Worm (Caenorhabditis elegans) whole organism, L4 larva: ENCODE measurements around the gene meg-2.

Experiments used
- F26F4.8 ChIP-seq: fragments of 200-800 bp; sonication (Bioruptor generic); conservative IDR thresholded peaks from 2 replicates; pipeline ENCODE4 v1.3.6; 2022; ENCODE audit warnings: missing genetic modification characterization, missing compliant biosample characterization
- F49E8.2 ChIP-seq: sonication (generic microtip); optimal IDR thresholded peaks from 2 replicates; lab custom pipeline; 2016; ENCODE audit warnings: missing compliant biosample characterization, mild to moderate bottlenecking, missing genetic modification characterization, borderline replicate concordance
- R02D3.7 ChIP-seq: fragments of 150-350 bp; sonication (generic microtip); optimal IDR thresholded peaks from 3 replicates; lab custom pipeline; 2014; ENCODE audit warnings: missing biosample characterization, missing genetic modification characterization
- T26A8.4 ChIP-seq: fragments of 200-800 bp; sonication (Bioruptor generic); IDR thresholded peaks from 2 replicates; pipeline ENCODE4 v1.3.6; 2022; ENCODE audit warnings: missing genetic modification characterization, missing compliant biosample characterization
- Y48G9A.11 ChIP-seq: fragments of 200-800 bp; sonication (Bioruptor generic); IDR thresholded peaks from 2 replicates; pipeline ENCODE4 v1.3.6; 2022; ENCODE audit warnings: missing genetic modification reagents, missing genetic modification characterization, missing compliant biosample characterization
- Y5F2A.4 ChIP-seq: fragments of 200-800 bp; sonication (Bioruptor generic); optimal IDR thresholded peaks from 2 replicates; lab custom pipeline; 2018; ENCODE audit warnings: mild to moderate bottlenecking, missing genetic modification characterization, missing compliant biosample characterization
- ZK337.2 ChIP-seq: fragments of 200-800 bp; sonication (Bioruptor generic); IDR thresholded peaks from 2 replicates; pipeline ENCODE4 v1.3.6; 2022; ENCODE audit warnings: missing genetic modification reagents, missing genetic modification characterization, missing compliant biosample characterization
- aha-1 ChIP-seq: fragments of 150-350 bp; peaks from one replicate; lab custom pipeline; 2014; ENCODE audit warnings: missing biosample characterization, missing genetic modification characterization
- attf-4 ChIP-seq: sonication (generic microtip); optimal IDR thresholded peaks from 3 replicates; lab custom pipeline; 2017; ENCODE audit warnings: missing biosample characterization, missing genetic modification characterization
- ceh-20 ChIP-seq: fragments of 200-800 bp; sonication (Bioruptor generic); IDR thresholded peaks from 2 replicates; pipeline ENCODE4 v1.3.6; 2022; ENCODE audit warnings: missing genetic modification reagents, missing genetic modification characterization, missing compliant biosample characterization
- ceh-28 ChIP-seq: fragments of 150-350 bp; optimal IDR thresholded peaks from 2 replicates; lab custom pipeline; 2014; ENCODE audit warnings: missing biosample characterization, missing genetic modification reagents, missing genetic modification characterization
- ceh-32 ChIP-seq: sonication (generic microtip); optimal IDR thresholded peaks from 2 replicates; lab custom pipeline; 2016; ENCODE audit warnings: mild to moderate bottlenecking, missing genetic modification characterization, missing compliant biosample characterization; ENCODE audit not compliant: poor library complexity
- ceh-44 ChIP-seq: fragments of 200-800 bp; sonication (Bioruptor generic); IDR thresholded peaks from 2 replicates; pipeline ENCODE4 v1.3.6; 2022; ENCODE audit warnings: missing genetic modification reagents, missing genetic modification characterization, missing compliant biosample characterization
- ceh-62 ChIP-seq: sonication (generic microtip); optimal IDR thresholded peaks from 2 replicates; lab custom pipeline; 2017; ENCODE audit warnings: missing biosample characterization, missing genetic modification characterization
- daf-19 ChIP-seq: fragments of 200-800 bp; sonication (Bioruptor generic); conservative IDR thresholded peaks from 2 replicates; pipeline ENCODE4 v1.3.6; 2022; ENCODE audit warnings: missing genetic modification characterization, missing compliant biosample characterization
- daf-8 ChIP-seq: fragments of 200-800 bp; sonication (Bioruptor generic); IDR thresholded peaks from 2 replicates; pipeline ENCODE4 v1.3.6; 2022; ENCODE audit warnings: missing genetic modification characterization, missing compliant biosample characterization
- dmd-6 ChIP-seq: fragments of 200-800 bp; sonication (Bioruptor generic); IDR thresholded peaks from 2 replicates; pipeline ENCODE4 v1.3.6; 2022; ENCODE audit warnings: missing genetic modification reagents, missing genetic modification characterization, missing compliant biosample characterization
- dmd-8 ChIP-seq: fragments of 200-800 bp; sonication (Bioruptor generic); IDR thresholded peaks from 2 replicates; pipeline ENCODE4 v1.3.6; 2022; ENCODE audit warnings: missing genetic modification characterization, missing compliant biosample characterization
- dmd-9 ChIP-seq: fragments of 200-800 bp; sonication (Bioruptor generic); IDR thresholded peaks from 2 replicates; pipeline ENCODE4 v1.3.6; 2022; ENCODE audit warnings: missing genetic modification reagents, missing genetic modification characterization, missing compliant biosample characterization
- dpl-1 ChIP-seq: fragments of 150-350 bp; optimal IDR thresholded peaks from 2 replicates; lab custom pipeline; 2014; ENCODE audit warnings: missing biosample characterization, missing genetic modification reagents, missing genetic modification characterization
- egl-27 ChIP-seq: sonication (generic microtip); optimal IDR thresholded peaks from 3 replicates; lab custom pipeline; 2017; ENCODE audit warnings: missing biosample characterization, missing genetic modification reagents, missing genetic modification characterization
- egl-43 ChIP-seq: fragments of 200-800 bp; sonication (Bioruptor generic); IDR thresholded peaks from 2 replicates; pipeline ENCODE4 v1.3.6; 2022; ENCODE audit warnings: missing genetic modification reagents, missing genetic modification characterization, missing compliant biosample characterization
- fkh-10 ChIP-seq: fragments of 150-350 bp; optimal IDR thresholded peaks from 2 replicates; lab custom pipeline; 2014; ENCODE audit warnings: missing biosample characterization, missing genetic modification reagents, missing genetic modification characterization
- hlh-11 ChIP-seq: fragments of 200-800 bp; sonication (Bioruptor generic); optimal IDR thresholded peaks from 2 replicates; lab custom pipeline; 2018; ENCODE audit warnings: mild to moderate bottlenecking, missing genetic modification characterization, missing compliant biosample characterization
- hlh-30 ChIP-seq: sonication (generic microtip); optimal IDR thresholded peaks from 2 replicates; lab custom pipeline; 2017; ENCODE audit warnings: antibody characterized with exemption, mild to moderate bottlenecking, missing genetic modification characterization, missing compliant biosample characterization; ENCODE audit not compliant: insufficient read depth
- hmg-1.1 ChIP-seq: fragments of 200-800 bp; sonication (Bioruptor generic); IDR thresholded peaks from 2 replicates; pipeline ENCODE4 v1.3.6; 2022; ENCODE audit warnings: missing genetic modification reagents, missing genetic modification characterization, missing compliant biosample characterization
- lim-7 ChIP-seq: fragments of 200-800 bp; sonication (Bioruptor generic); IDR thresholded peaks from 2 replicates; pipeline ENCODE4 v1.3.6; 2022; ENCODE audit warnings: missing genetic modification characterization, missing compliant biosample characterization
- lin-38 ChIP-seq: fragments of 200-800 bp; sonication (Bioruptor generic); IDR thresholded peaks from 2 replicates; pipeline ENCODE4 v1.3.6; 2022; ENCODE audit warnings: missing genetic modification reagents, missing genetic modification characterization, missing compliant biosample characterization
- lin-39 ChIP-seq: fragments of 150-350 bp; optimal IDR thresholded peaks from 2 replicates; lab custom pipeline; 2014; ENCODE audit warnings: missing biosample characterization, missing genetic modification reagents, missing genetic modification characterization
- lir-3 ChIP-seq: sonication (generic microtip); optimal IDR thresholded peaks from 2 replicates; lab custom pipeline; 2016; ENCODE audit warnings: mild to moderate bottlenecking, missing genetic modification characterization, missing compliant biosample characterization
- lsy-2 ChIP-seq, 2 experiments: fragments of 150-350 bp in 1 of 2; sonication (generic microtip) in 1 of 2; optimal IDR thresholded peaks; 2 replicates each; lab custom pipeline; 2014 to 2017; ENCODE audit warnings: missing biosample characterization in 2 of 2, missing genetic modification characterization in 2 of 2
- madf-5 ChIP-seq, 2 experiments: fragments of 200-800 bp; sonication (Bioruptor generic); IDR thresholded peaks; 2 replicates each; pipeline ENCODE4 v1.3.6; 2022; ENCODE audit warnings: missing compliant biosample characterization in 2 of 2, missing genetic modification characterization in 2 of 2
- madf-9 ChIP-seq: fragments of 200-800 bp; sonication (Bioruptor generic); conservative IDR thresholded peaks from 2 replicates; pipeline ENCODE4 v1.3.6; 2022; ENCODE audit warnings: missing genetic modification reagents, missing genetic modification characterization, missing compliant biosample characterization
- mdl-1 ChIP-seq, 2 experiments: fragments of 150-350 bp in 1 of 2; sonication (generic microtip) in 1 of 2; optimal IDR thresholded peaks; 2 replicates each; lab custom pipeline; 2014 to 2017; ENCODE audit warnings: missing biosample characterization in 2 of 2, missing genetic modification characterization in 2 of 2
- mep-1 ChIP-seq: fragments of 150-350 bp; sonication (generic microtip); optimal IDR thresholded peaks from 3 replicates; lab custom pipeline; 2014; ENCODE audit warnings: missing biosample characterization, missing genetic modification characterization
- nhr-102 ChIP-seq: sonication (generic microtip); optimal IDR thresholded peaks from 2 replicates; lab custom pipeline; 2016; ENCODE audit warnings: mild to moderate bottlenecking, missing genetic modification characterization, moderate library complexity, missing compliant biosample characterization
- nhr-237 ChIP-seq: sonication (generic microtip); optimal IDR thresholded peaks from 2 replicates; lab custom pipeline; 2017; ENCODE audit warnings: missing biosample characterization, missing genetic modification characterization
- nhr-41 ChIP-seq: fragments of 200-800 bp; sonication (Bioruptor generic); IDR thresholded peaks from 2 replicates; pipeline ENCODE4 v1.3.6; 2022; ENCODE audit warnings: missing genetic modification reagents, missing genetic modification characterization, missing compliant biosample characterization
- nhr-77 ChIP-seq: fragments of 150-350 bp; optimal IDR thresholded peaks from 2 replicates; lab custom pipeline; 2014; ENCODE audit warnings: missing biosample characterization, missing genetic modification characterization
- pha-4 ChIP-seq, 2 experiments: fragments of 150-350 bp in 1 of 2; fragments of 200-800 bp in 1 of 2; sonication (Bioruptor generic) in 1 of 2; IDR thresholded peaks in 1 of 2; optimal IDR thresholded peaks in 1 of 2; 2 replicates each; pipeline versions ENCODE4 v1.3.6 to Lab custom; 2014 to 2022; ENCODE audit warnings: missing genetic modification characterization in 2 of 2, missing genetic modification reagents in 2 of 2, missing biosample characterization in 1 of 2, missing compliant biosample characterization in 1 of 2
- pqm-1 ChIP-seq: sonication (generic microtip); optimal IDR thresholded peaks from 2 replicates; lab custom pipeline; 2017; ENCODE audit warnings: missing biosample characterization, missing genetic modification characterization
- saeg-2 ChIP-seq: fragments of 200-800 bp; sonication (Bioruptor generic); IDR thresholded peaks from 2 replicates; pipeline ENCODE4 v1.3.6; 2022; ENCODE audit warnings: missing genetic modification reagents, missing genetic modification characterization, missing compliant biosample characterization
- snpc-1.2 ChIP-seq: fragments of 200-800 bp; sonication (Bioruptor generic); IDR thresholded peaks from 2 replicates; pipeline ENCODE4 v1.3.6; 2022; ENCODE audit warnings: missing genetic modification reagents, missing genetic modification characterization, missing compliant biosample characterization
- unc-130 ChIP-seq: sonication (generic microtip); optimal IDR thresholded peaks from 2 replicates; lab custom pipeline; 2016; ENCODE audit warnings: missing genetic modification reagents, missing genetic modification characterization, missing compliant biosample characterization
- unc-62 ChIP-seq, 3 experiments: fragments of 150-350 bp in 1 of 3; sonication (generic microtip); optimal IDR thresholded peaks in 2 of 3; peaks in 1 of 3; 1 replicate in 1 of 3; 2 replicates in 2 of 3; lab custom pipeline; 2014 to 2017; ENCODE audit warnings: missing biosample characterization in 3 of 3, missing genetic modification characterization in 3 of 3, missing genetic modification reagents in 3 of 3, missing genotype in 1 of 3
- zag-1 ChIP-seq: fragments of 150-350 bp; optimal IDR thresholded peaks from 2 replicates; lab custom pipeline; 2014; ENCODE audit warnings: missing biosample characterization, missing genetic modification characterization
- zfp-3 ChIP-seq: fragments of 200-800 bp; sonication (Bioruptor generic); conservative IDR thresholded peaks from 2 replicates; pipeline ENCODE4 v1.3.6; 2022; ENCODE audit warnings: missing genetic modification reagents, missing genetic modification characterization, missing compliant biosample characterization
- zip-2 ChIP-seq: fragments of 150-350 bp; optimal IDR thresholded peaks from 2 replicates; lab custom pipeline; 2014; ENCODE audit warnings: missing biosample characterization, missing genetic modification characterization
- ztf-11 ChIP-seq: fragments of 150-350 bp; optimal IDR thresholded peaks from 2 replicates; lab custom pipeline; 2014; ENCODE audit warnings: missing biosample characterization, missing genetic modification characterization
- ztf-7 ChIP-seq: fragments of 150-350 bp; optimal IDR thresholded peaks from 2 replicates; lab custom pipeline; 2014; ENCODE audit warnings: missing biosample characterization, missing genetic modification characterization

meg-2 gene

ce11 chrX:13950620-13951152, 24.8 kb upstream of the meg-2 start (continued):
- no peak for TF ChIP-seq nhr-41 (GFP tag; lab: Robert Waterston, UW)
- TF ChIP-seq ceh-28 (tag; lab: Kevin White, UChicago): peak; percentile 51
- no peak; the same call in 1 of the 2 replicates for TF ChIP-seq pha-4 (GFP tag; IDR thresholded peaks at IDR 0.05; lab: Robert Waterston, UW)
- TF ChIP-seq pha-4 (tag; optimal IDR thresholded peaks at IDR 0.05; lab: Kevin White, UChicago): no peak
- peak; percentile 72 for TF ChIP-seq mep-1 (tag; lab: Kevin White, UChicago)
- TF ChIP-seq unc-130 (GFP tag; lab: Kevin White, UChicago): no peak
- TF ChIP-seq ceh-62 (tag; lab: Kevin White, UChicago): no peak
- TF ChIP-seq zip-2 (tag; lab: Kevin White, UChicago): no peak
- TF ChIP-seq saeg-2 (GFP tag; lab: Robert Waterston, UW): no peak
- no peak for TF ChIP-seq snpc-1.2 (GFP tag; lab: Robert Waterston, UW)
- no peak for TF ChIP-seq nhr-237 (tag; lab: Kevin White, UChicago)
- peak; percentile 94 for TF ChIP-seq aha-1 (tag; lab: Kevin White, UChicago)
- no peak for TF ChIP-seq madf-9 (GFP tag; lab: Robert Waterston, UW)
- no peak for TF ChIP-seq attf-4 (tag; lab: Kevin White, UChicago)
- TF ChIP-seq lim-7 (GFP tag; lab: Robert Waterston, UW): no peak
- TF ChIP-seq nhr-102: peak; percentile 41
- no peak for TF ChIP-seq ZK337.2 (GFP tag; lab: Robert Waterston, UW)
- TF ChIP-seq ceh-20 (GFP tag; lab: Robert Waterston, UW): no peak
- TF ChIP-seq T26A8.4 (GFP tag; lab: Robert Waterston, UW): no peak
- no peak for TF ChIP-seq zag-1 (tag; lab: Kevin White, UChicago)
- peak in 1 of 2 experiments; percentile 36 for TF ChIP-seq mdl-1 (tag; optimal IDR thresholded peaks at IDR 0.05; lab: Kevin White, UChicago)
- peak; percentile 50 for TF ChIP-seq hlh-30
- no peak for TF ChIP-seq ztf-7 (tag; lab: Kevin White, UChicago)
- TF ChIP-seq dmd-9 (GFP tag; lab: Robert Waterston, UW): no peak
- no peak for TF ChIP-seq pqm-1 (tag; lab: Kevin White, UChicago)
- peak in 1 of 2 experiments; percentile 72 for TF ChIP-seq unc-62 (GFP tag; optimal IDR thresholded peaks at IDR 0.05 in 1 of 2; lab: Kevin White, UChicago)
- TF ChIP-seq unc-62 (tag; optimal IDR thresholded peaks at IDR 0.05; lab: Kevin White, UChicago): no peak
- no peak for TF ChIP-seq fkh-10 (GFP tag; lab: Kevin White, UChicago)
- TF ChIP-seq daf-8: no peak
- TF ChIP-seq lir-3 (tag; lab: Kevin White, UChicago): no peak
- 0 out of 2 replicates have a peak, but pooled peaks have one; percentile 21 for TF ChIP-seq lin-38 (GFP tag; lab: Robert Waterston, UW)
- no peak for TF ChIP-seq Y48G9A.11 (GFP tag; lab: Robert Waterston, UW)
- no peak for TF ChIP-seq R02D3.7 (tag; lab: Kevin White, UChicago)
- TF ChIP-seq F26F4.8 (GFP tag; lab: Robert Waterston, UW): no peak
- TF ChIP-seq egl-43 (GFP tag; lab: Robert Waterston, UW): peak; percentile 47; the same call in 1 of the 2 replicates
- no peak for TF ChIP-seq ztf-11 (tag; lab: Kevin White, UChicago)
- peak; percentile 60 for TF ChIP-seq dmd-6 (GFP tag; lab: Robert Waterston, UW)
- no peak for TF ChIP-seq daf-19 (GFP tag; lab: Robert Waterston, UW)
- no peak for TF ChIP-seq zfp-3
- no peak for TF ChIP-seq ceh-44 (GFP tag; lab: Robert Waterston, UW)
- TF ChIP-seq dmd-8 (GFP tag; lab: Robert Waterston, UW): no peak
- TF ChIP-seq hlh-11 (tag; lab: Kevin White, UChicago): peak; percentile 81
- no peak for TF ChIP-seq nhr-77 (tag; lab: Kevin White, UChicago)
- TF ChIP-seq hmg-1.1: peak; percentile 57
- no peak for TF ChIP-seq egl-27 (tag; lab: Kevin White, UChicago)
- TF ChIP-seq lsy-2 (tag; optimal IDR thresholded peaks at IDR 0.05; lab: Kevin White, UChicago): peak in 1 of 2 experiments; percentile 21
- no peak for TF ChIP-seq madf-5 (GFP tag; IDR thresholded peaks at IDR 0.05; lab: Robert Waterston, UW)
- TF ChIP-seq Y5F2A.4: no peak
- no peak for TF ChIP-seq dpl-1
- no peak for TF ChIP-seq F49E8.2 (tag; lab: Kevin White, UChicago)
- TF ChIP-seq ceh-32 (tag; lab: Kevin White, UChicago): no peak
- TF ChIP-seq lin-39 (tag; lab: Kevin White, UChicago): no peak
